Worm (Caenorhabditis elegans) whole organism, early embryonic: ENCODE data around the gene ddn-2.

Source experiments
- B0310.2 ChIP-seq: sonication (generic microtip); optimal IDR thresholded peaks from 2 replicates; lab custom pipeline; 2016; ENCODE audit warnings: mild to moderate bottlenecking, missing genetic modification characterization, missing compliant biosample characterization
- F13C5.2 ChIP-seq: sonication (generic microtip); optimal IDR thresholded peaks from 2 replicates; lab custom pipeline; 2017; ENCODE audit warnings: mild to moderate bottlenecking, missing genetic modification characterization, inconsistent platforms, missing compliant biosample characterization
- aly-1 ChIP-seq: sonication (generic microtip); optimal IDR thresholded peaks from 2 replicates; lab custom pipeline; 2016; ENCODE audit warnings: missing genetic modification characterization, missing compliant biosample characterization
- ama-1 ChIP-seq: fragments of 150-350 bp; optimal IDR thresholded peaks from 2 replicates; lab custom pipeline; 2014
- ceh-13 ChIP-seq: fragments of 200-800 bp; sonication (Bioruptor generic); optimal IDR thresholded peaks from 2 replicates; lab custom pipeline; 2018; ENCODE audit warnings: mild to moderate bottlenecking, missing genetic modification characterization, missing compliant biosample characterization
- ceh-36 ChIP-seq: sonication (generic microtip); optimal IDR thresholded peaks from 2 replicates; lab custom pipeline; 2016; ENCODE audit warnings: missing genetic modification characterization, inconsistent platforms, missing compliant biosample characterization
- ets-7 ChIP-seq: sonication (generic microtip); optimal IDR thresholded peaks from 2 replicates; lab custom pipeline; 2016; ENCODE audit warnings: missing genotype, missing genetic modification characterization, missing compliant biosample characterization
- flt-1 ChIP-seq: fragments of 200-800 bp; sonication (Bioruptor generic); IDR thresholded peaks from 2 replicates; pipeline ENCODE4 v1.3.6; 2022; ENCODE audit warnings: missing genetic modification characterization, missing compliant biosample characterization
- hmbx-1 ChIP-seq: sonication (generic microtip); optimal IDR thresholded peaks from 2 replicates; lab custom pipeline; 2016; ENCODE audit warnings: mild to moderate bottlenecking, missing genetic modification characterization, missing compliant biosample characterization
- hmg-4 ChIP-seq: fragments of 200-800 bp; sonication (Bioruptor generic); optimal IDR thresholded peaks from 2 replicates; lab custom pipeline; 2018; ENCODE audit warnings: mild to moderate bottlenecking, missing genetic modification characterization, missing compliant biosample characterization
- hnd-1 ChIP-seq: sonication (generic microtip); optimal IDR thresholded peaks from 2 replicates; lab custom pipeline; 2016; ENCODE audit warnings: missing genetic modification characterization, missing compliant biosample characterization
- pes-1 ChIP-seq: fragments of 200-800 bp; sonication (Bioruptor generic); IDR thresholded peaks from 2 replicates; pipeline ENCODE4 v1.3.6; 2022; ENCODE audit warnings: missing genetic modification reagents, missing genetic modification characterization, missing compliant biosample characterization
- scrt-1 ChIP-seq: fragments of 200-800 bp; sonication (Bioruptor generic); IDR thresholded peaks from 2 replicates; pipeline ENCODE4 v1.3.6; 2022; ENCODE audit warnings: missing genetic modification characterization, missing compliant biosample characterization
- sea-1 ChIP-seq: fragments of 200-800 bp; sonication (Bioruptor generic); conservative IDR thresholded peaks from 2 replicates; pipeline ENCODE4 v1.3.6; 2022; ENCODE audit warnings: missing genetic modification characterization, missing compliant biosample characterization
- tbx-11 ChIP-seq: fragments of 200-800 bp; sonication (Bioruptor generic); IDR thresholded peaks from 2 replicates; pipeline ENCODE4 v1.3.6; 2022; ENCODE audit warnings: missing genetic modification characterization, missing compliant biosample characterization
- tbx-37 ChIP-seq: fragments of 200-800 bp; sonication (Bioruptor generic); conservative IDR thresholded peaks from 2 replicates; pipeline ENCODE4 v1.3.6; 2022; ENCODE audit warnings: missing genetic modification reagents, missing genetic modification characterization, missing compliant biosample characterization
- tra-4 ChIP-seq: sonication (generic microtip); optimal IDR thresholded peaks from 2 replicates; lab custom pipeline; 2017; ENCODE audit warnings: missing genetic modification characterization, missing compliant biosample characterization

Gene ddn-2

ce11 chrII:12948158-12948557 is 39.3 kb downstream of the ddn-2 start, which contains the start of gene F58G1.7:
F58G1.7 (minus strand) TSS chrII:12948258.
- TF ChIP-seq ama-1 (lab: Kevin White, UChicago) (no peak), tbx-37 (GFP tag; lab: Robert Waterston, UW) (no peak), ceh-13 (GFP tag; lab: Kevin White, UChicago) (no peak), flt-1 (no peak), pes-1 (no peak), tra-4 (tag; lab: Kevin White, UChicago) (no peak), hnd-1 (tag; lab: Kevin White, UChicago) (no peak), sea-1 (no peak), F13C5.2 (tag; lab: Kevin White, UChicago) (no peak), hmbx-1 (tag; lab: Kevin White, UChicago) (no peak), aly-1 (tag; lab: Kevin White, UChicago) (no peak)

ce11 chrII:12953297-12953696 is 44.4 kb downstream of the ddn-2 start:
- TF ChIP-seq flt-1: no peak
- TF ChIP-seq B0310.2: no peak
- TF ChIP-seq tra-4 (tag; lab: Kevin White, UChicago): no peak
- no peak for TF ChIP-seq sea-1
- no peak for TF ChIP-seq ets-7 (tag; lab: Kevin White, UChicago)
- TF ChIP-seq hmbx-1 (tag; lab: Kevin White, UChicago): no peak
- TF ChIP-seq hmg-4 (GFP tag; lab: Kevin White, UChicago): no peak
- TF ChIP-seq pes-1: no peak
- no peak for TF ChIP-seq tbx-37 (GFP tag; lab: Robert Waterston, UW)
- no peak for TF ChIP-seq ceh-36 (tag; lab: Kevin White, UChicago)
- TF ChIP-seq ama-1 (lab: Kevin White, UChicago): no peak
- no peak for TF ChIP-seq tbx-11 (GFP tag; lab: Robert Waterston, UW)
- no peak for TF ChIP-seq F13C5.2 (tag; lab: Kevin White, UChicago)

ce11 chrII:12954670-12955069 is 45.8 kb downstream of the ddn-2 start, which contains the start of the genes Y38F1A.1 and Y38F1A.2:
Y38F1A.1 (minus strand) TSS chrII:12954770.
Y38F1A.2 (plus strand) TSS chrII:12954958.
- TF ChIP-seq scrt-1 (GFP tag; lab: Robert Waterston, UW) (no peak), hnd-1 (tag; lab: Kevin White, UChicago) (no peak), aly-1 (tag; lab: Kevin White, UChicago) (no peak), ets-7 (tag; lab: Kevin White, UChicago) (no peak), tbx-37 (GFP tag; lab: Robert Waterston, UW) (no peak), B0310.2 (no peak), hmbx-1 (tag; lab: Kevin White, UChicago) (no peak), pes-1 (no peak), flt-1 (no peak), ceh-13 (GFP tag; lab: Kevin White, UChicago) (no peak), F13C5.2 (tag; lab: Kevin White, UChicago) (no peak), ama-1 (lab: Kevin White, UChicago) (no peak), hmg-4 (GFP tag; lab: Kevin White, UChicago) (no peak), ceh-36 (tag; lab: Kevin White, UChicago) (no peak), tbx-11 (GFP tag; lab: Robert Waterston, UW) (no peak), sea-1 (no peak), tra-4 (tag; lab: Kevin White, UChicago) (no peak)
